Fruit fly (Drosophila melanogaster): Measurements from ENCODE around the gene CG6729.

Gene CG6729

DNA sequence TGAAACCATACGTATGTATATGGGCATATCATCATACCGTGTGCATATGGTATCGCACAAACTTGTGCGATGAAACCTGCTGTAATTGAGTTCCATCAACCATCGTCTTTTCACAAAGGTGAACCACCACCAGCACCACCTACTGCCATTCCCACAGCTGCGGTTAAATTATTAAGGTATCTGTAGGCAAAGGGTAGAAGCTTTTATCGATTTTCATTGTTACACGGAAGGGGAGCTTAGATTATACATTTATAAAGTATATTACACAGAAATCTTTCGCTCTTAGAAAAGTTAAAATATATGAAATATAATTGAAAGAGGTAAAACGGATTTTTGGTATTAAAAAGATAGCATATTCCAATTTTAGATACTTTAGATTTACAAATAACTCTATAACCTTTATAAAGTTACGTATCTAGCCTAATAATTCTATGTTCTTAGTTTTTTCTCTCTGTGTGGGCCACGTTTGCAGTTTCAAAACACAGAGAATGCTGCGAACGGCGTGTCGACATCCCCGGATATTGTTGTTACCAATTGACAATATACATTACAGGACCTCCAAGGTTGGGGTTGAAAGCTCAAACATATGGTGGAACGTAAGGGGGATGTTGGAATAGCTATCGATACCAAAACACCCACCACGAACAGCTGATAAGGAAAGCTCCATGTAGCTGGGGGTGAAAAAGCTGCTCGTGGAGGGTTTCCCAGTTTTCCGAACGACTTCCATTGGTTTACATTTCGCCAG, 16.9 kb upstream of the CG6729 start, which contains the start of gene CG6495 (continued):
- no peak for TF ChIP-seq Kr (GFP tag; optimal IDR thresholded peaks at IDR 0.05)
- TF ChIP-seq CG1832 (GFP tag; optimal IDR thresholded peaks at IDR 0.05) = no peak
- peak; percentile 28 for TF ChIP-seq CG15514 (GFP tag; optimal IDR thresholded peaks at IDR 0.05)
- no peak for TF ChIP-seq Mrtf (GFP tag; IDR thresholded peaks at IDR 0.05)
- TF ChIP-seq slou (GFP tag; optimal IDR thresholded peaks at IDR 0.05) = peak; percentile 34
- peak; percentile 71 for TF ChIP-seq Meics (GFP tag; optimal IDR thresholded peaks at IDR 0.05)
- no peak for TF ChIP-seq Ets97D (GFP tag; optimal IDR thresholded peaks at IDR 0.05)
- TF ChIP-seq dan (GFP tag; IDR thresholded peaks at IDR 0.05) = no peak
- peak; percentile 55 for TF ChIP-seq zf30C (GFP tag; optimal IDR thresholded peaks at IDR 0.05)
- no peak for TF ChIP-seq grn (GFP tag; optimal IDR thresholded peaks at IDR 0.05)
- TF ChIP-seq CG17186 (GFP tag; optimal IDR thresholded peaks at IDR 0.05) = no peak
- TF ChIP-seq gsb-n (tag; optimal IDR thresholded peaks at IDR 0.05) = no peak
- TF ChIP-seq lilli (GFP tag; optimal IDR thresholded peaks at IDR 0.05) = peak; percentile 24
- no peak for TF ChIP-seq CG7745 (tag; optimal IDR thresholded peaks at IDR 0.05)
- TF ChIP-seq ATbp (GFP tag; optimal IDR thresholded peaks at IDR 0.05) = peak; percentile 47
- TF ChIP-seq Hr51 (GFP tag; optimal IDR thresholded peaks at IDR 0.05) = peak in 1 of 2 experiments; percentile 75
- TF ChIP-seq CG11560 (tag; IDR thresholded peaks at IDR 0.05) = no peak
- no peak for TF ChIP-seq HLHmδ (GFP tag; optimal IDR thresholded peaks at IDR 0.05)
- TF ChIP-seq CG31441 (GFP tag; IDR thresholded peaks at IDR 0.05) = peak; percentile 80
- TF ChIP-seq CG13287 (GFP tag; IDR thresholded peaks at IDR 0.05; ENCODE audit: partially characterized antibody) = no peak
- TF ChIP-seq ab (GFP tag; optimal IDR thresholded peaks at IDR 0.05) = no peak
- no peak for TF ChIP-seq CG18476 (GFP tag; optimal IDR thresholded peaks at IDR 0.05)
- TF ChIP-seq wek (GFP tag; optimal IDR thresholded peaks at IDR 0.05) = no peak
- no peak for TF ChIP-seq Jarid2 (GFP tag; optimal IDR thresholded peaks at IDR 0.05)
- no peak for TF ChIP-seq Gug (GFP tag; IDR thresholded peaks at IDR 0.05)
- TF ChIP-seq CG11504 (tag; optimal IDR thresholded peaks at IDR 0.05) = peak; percentile 78
- TF ChIP-seq usp (GFP tag; optimal IDR thresholded peaks at IDR 0.05) = no peak
- TF ChIP-seq prd (optimal IDR thresholded peaks at IDR 0.05) = no peak
- TF ChIP-seq prd (GFP tag; IDR thresholded peaks at IDR 0.05) = 0 out of 3 replicates have a peak, but pooled peaks have one; percentile 24
- TF ChIP-seq wdn (GFP tag; IDR thresholded peaks at IDR 0.05) = no peak
- peak; percentile 58 for TF ChIP-seq gcm (GFP tag; optimal IDR thresholded peaks at IDR 0.05)
- peak; percentile 3 for TF ChIP-seq HmgZ (tag; optimal IDR thresholded peaks at IDR 0.05)
- no peak for TF ChIP-seq CG2202 (tag; optimal IDR thresholded peaks at IDR 0.05)
- TF ChIP-seq Six4 (GFP tag; optimal IDR thresholded peaks at IDR 0.05) = peak; percentile 32
- peak; percentile 80 for TF ChIP-seq gem (tag; optimal IDR thresholded peaks at IDR 0.05)
- TF ChIP-seq CG10431 (GFP tag; optimal IDR thresholded peaks at IDR 0.05) = no peak
- TF ChIP-seq Hand (GFP tag; optimal IDR thresholded peaks at IDR 0.05) = peak; percentile 63
- peak; percentile 47 for TF ChIP-seq Ssrp (tag; optimal IDR thresholded peaks at IDR 0.05)
- TF ChIP-seq esg (GFP tag; conservative IDR thresholded peaks at IDR 0.05) = peak; percentile 26; the same call in 1 of the 2 replicates
- no peak for TF ChIP-seq Adf1 (GFP tag; IDR thresholded peaks at IDR 0.05)
- no peak for TF ChIP-seq CG11398 (GFP tag; optimal IDR thresholded peaks at IDR 0.05)
- TF ChIP-seq klu (GFP tag; IDR thresholded peaks at IDR 0.05) = no peak
- TF ChIP-seq eve (GFP tag; optimal IDR thresholded peaks at IDR 0.05) = no peak
- TF ChIP-seq az2 (GFP tag; optimal IDR thresholded peaks at IDR 0.05) = peak; percentile 19
- TF ChIP-seq Optix (GFP tag; IDR thresholded peaks at IDR 0.05) = no peak
- TF ChIP-seq Trl (optimal IDR thresholded peaks at IDR 0.05) = no peak
- no peak for TF ChIP-seq Trl (GFP tag; optimal IDR thresholded peaks at IDR 0.05)
- TF ChIP-seq CG18619 (GFP tag; optimal IDR thresholded peaks at IDR 0.05) = peak; percentile 25
- peak; percentile 50 for TF ChIP-seq Dek (tag; optimal IDR thresholded peaks at IDR 0.05)
- no peak for TF ChIP-seq Neu2 (GFP tag; optimal IDR thresholded peaks at IDR 0.05; ENCODE audit: borderline replicate concordance)

All from whole organism, embryonic.